Fruit fly (Drosophila melanogaster) whole organism, prepupa: ENCODE data around the gene CG33796.
A peak's percentile ranks its signal among the peaks of the same experiment; 100 is the strongest.

Experiments used
- CG11762 ChIP-seq: fragments of 200-800 bp; sonication (Bioruptor generic); optimal IDR thresholded peaks from 3 replicates; lab custom pipeline; 2016; ENCODE audit warnings: missing biosample characterization, missing genetic modification characterization; ENCODE audit not compliant: insufficient read depth
- Ets96B ChIP-seq: fragments of 200-800 bp; optimal IDR thresholded peaks from 2 replicates; lab custom pipeline; 2019; ENCODE audit warnings: missing biosample characterization, mild to moderate bottlenecking, missing genetic modification characterization, moderate library complexity
- Hr4 ChIP-seq: fragments of 200-800 bp; sonication (Bioruptor generic); optimal IDR thresholded peaks from 3 replicates; lab custom pipeline; 2016; ENCODE audit warnings: missing biosample characterization, missing genetic modification characterization
- Sox102F ChIP-seq: fragments of 200-800 bp; sonication (Bioruptor generic); optimal IDR thresholded peaks from 2 replicates; lab custom pipeline; 2016; ENCODE audit warnings: missing biosample characterization, mild to moderate bottlenecking, missing genetic modification characterization
- achi ChIP-seq: fragments of 200-800 bp; sonication (Bioruptor generic); optimal IDR thresholded peaks from 3 replicates; lab custom pipeline; 2016; ENCODE audit warnings: missing biosample characterization, missing genetic modification characterization
- dsx ChIP-seq: fragments of 200-800 bp; optimal IDR thresholded peaks from 3 replicates; lab custom pipeline; 2019; ENCODE audit warnings: missing biosample characterization, mild to moderate bottlenecking, missing genetic modification characterization, moderate library complexity; ENCODE audit not compliant: poor library complexity, severe bottlenecking
- fd85E ChIP-seq: fragments of 200-800 bp; sonication (Bioruptor generic); optimal IDR thresholded peaks from 3 replicates; lab custom pipeline; 2016; ENCODE audit warnings: missing biosample characterization, missing genetic modification characterization
- topi ChIP-seq: fragments of 200-800 bp; sonication (Bioruptor generic); optimal IDR thresholded peaks from 3 replicates; lab custom pipeline; 2016; ENCODE audit warnings: missing biosample characterization, missing genetic modification characterization

DNA sequence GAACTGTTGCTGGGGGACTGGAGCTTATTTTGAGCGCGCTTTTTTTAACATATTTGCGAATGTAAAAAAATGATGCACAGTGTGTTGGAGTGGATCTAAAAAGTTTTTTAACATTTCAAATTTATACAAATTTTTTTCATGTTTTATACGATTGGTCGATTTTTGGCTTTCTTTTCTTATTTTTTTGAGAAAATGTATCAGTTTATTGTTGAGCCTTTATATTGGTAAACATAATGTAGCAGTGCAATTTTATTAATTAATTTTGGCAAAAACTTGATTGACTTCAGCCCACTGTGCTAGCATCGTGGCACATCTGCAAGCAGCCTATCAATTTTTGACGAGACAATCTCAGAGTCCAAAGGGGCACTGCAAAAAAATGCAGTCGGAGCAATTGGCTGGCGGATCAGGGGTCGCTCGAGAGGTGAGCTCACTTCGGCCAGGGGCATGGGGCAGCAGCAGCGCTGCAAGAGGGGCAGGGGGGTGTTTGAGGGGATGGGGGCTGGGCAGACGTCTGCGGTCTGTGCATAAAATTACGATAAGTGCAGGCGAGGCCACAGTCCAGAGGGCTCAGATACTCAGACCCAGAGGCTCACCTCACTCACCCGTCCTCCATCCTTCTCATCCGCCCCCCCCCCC lies 5.8 kb upstream of the CG33796 start:
- TF ChIP-seq dsx (GFP tag; lab: Kevin White, UChicago) = peak; percentile 77
- TF ChIP-seq Sox102F (GFP tag; lab: Kevin White, UChicago) = peak; percentile 87
- peak; percentile 67 for TF ChIP-seq CG11762
- peak; percentile 91 for TF ChIP-seq topi (GFP tag; lab: Kevin White, UChicago)
- peak; percentile 60 for TF ChIP-seq Hr4 (GFP tag; lab: Kevin White, UChicago)
- peak; percentile 81 for TF ChIP-seq achi (GFP tag; lab: Kevin White, UChicago)
- TF ChIP-seq Ets96B (tag; lab: Kevin White, UChicago) = peak; percentile 89
- peak; percentile 52 for TF ChIP-seq fd85E
